Fruit fly (Drosophila melanogaster) whole organism, embryonic: Measurements from ENCODE around the gene DIP2.

ENCODE experiments used
- CG10274 ChIP-seq: fragments of 200-800 bp; sonication (Bioruptor generic); optimal IDR thresholded peaks from 3 replicates; lab custom pipeline; 2017; ENCODE audit warnings: missing biosample characterization, mild to moderate bottlenecking, missing genetic modification characterization
- CG10431 ChIP-seq: fragments of 200-800 bp; sonication (Bioruptor generic); optimal IDR thresholded peaks from 3 replicates; lab custom pipeline; 2018; ENCODE audit warnings: missing biosample characterization, mild to moderate bottlenecking, missing genetic modification characterization
- CG11247 ChIP-seq: fragments of 200-800 bp; sonication (Bioruptor generic); IDR thresholded peaks from 2 replicates; pipeline ENCODE4 v1.3.6; 2022; ENCODE audit warnings: missing biosample characterization, missing genetic modification characterization
- CG11504 ChIP-seq: fragments of 200-800 bp; sonication (Bioruptor generic); optimal IDR thresholded peaks from 3 replicates; lab custom pipeline; 2019; ENCODE audit warnings: missing biosample characterization, mild to moderate bottlenecking, missing genetic modification characterization, moderate library complexity
- CG11695 ChIP-seq: fragments of 200-800 bp; sonication (Bioruptor generic); IDR thresholded peaks from 3 replicates; pipeline ENCODE4 v1.3.6; 2022; ENCODE audit warnings: missing biosample characterization, missing genetic modification characterization
- CG13287 ChIP-seq: fragments of 200-800 bp; sonication (Bioruptor generic); IDR thresholded peaks from 2 replicates; pipeline ENCODE4 v1.3.6; 2022; ENCODE audit warnings: missing biosample characterization, missing genetic modification characterization; ENCODE audit not compliant: partially characterized antibody
- CG13894 ChIP-seq: fragments of 200-800 bp; sonication (Bioruptor generic); optimal IDR thresholded peaks from 3 replicates; lab custom pipeline; 2018; ENCODE audit warnings: missing biosample characterization, mild to moderate bottlenecking, missing genetic modification characterization, moderate library complexity
- CG14860 ChIP-seq: fragments of 200-800 bp; sonication (Bioruptor generic); IDR thresholded peaks from 3 replicates; pipeline ENCODE4 v1.3.6; 2022; ENCODE audit warnings: missing biosample characterization, missing genetic modification characterization; ENCODE audit not compliant: partially characterized antibody
- CG14965 ChIP-seq: fragments of 200-800 bp; sonication (Bioruptor generic); optimal IDR thresholded peaks from 2 replicates; lab custom pipeline; 2016; ENCODE audit warnings: missing biosample characterization, missing genetic modification characterization, borderline replicate concordance
- CG15479 ChIP-seq: fragments of 200-800 bp; sonication (Bioruptor generic); optimal IDR thresholded peaks from 3 replicates; lab custom pipeline; 2019; ENCODE audit warnings: missing biosample characterization, mild to moderate bottlenecking, missing genetic modification characterization, moderate library complexity
- CG15601 ChIP-seq: fragments of 200-800 bp; sonication (Bioruptor generic); optimal IDR thresholded peaks from 3 replicates; lab custom pipeline; 2019; ENCODE audit warnings: missing biosample characterization, mild to moderate bottlenecking, missing genetic modification characterization, moderate library complexity
- CG16863 ChIP-seq: fragments of 200-800 bp; sonication (Bioruptor generic); optimal IDR thresholded peaks from 3 replicates; lab custom pipeline; 2016; ENCODE audit warnings: missing biosample characterization, missing genetic modification characterization
- CG17612 ChIP-seq: fragments of 200-800 bp; sonication (Bioruptor generic); IDR thresholded peaks from 2 replicates; pipeline ENCODE4 v1.3.6; 2022; ENCODE audit warnings: missing biosample characterization, missing genetic modification characterization
- CG31224 ChIP-seq: fragments of 200-800 bp; sonication (Bioruptor generic); IDR thresholded peaks from 2 replicates; pipeline ENCODE4 v1.3.6; 2022; ENCODE audit warnings: missing biosample characterization, missing genetic modification characterization
- CG31365 ChIP-seq: fragments of 200-800 bp; sonication (Bioruptor generic); optimal IDR thresholded peaks from 2 replicates; lab custom pipeline; 2018; ENCODE audit warnings: missing biosample characterization, mild to moderate bottlenecking, missing genetic modification characterization
- CG31388 ChIP-seq: fragments of 200-800 bp; sonication (Bioruptor generic); optimal IDR thresholded peaks from 2 replicates; lab custom pipeline; 2016; ENCODE audit warnings: missing biosample characterization, missing genetic modification characterization
- CG3281 ChIP-seq: fragments of 200-800 bp; sonication (Bioruptor generic); optimal IDR thresholded peaks from 3 replicates; lab custom pipeline; 2017; ENCODE audit warnings: missing biosample characterization, mild to moderate bottlenecking, missing genetic modification characterization
- CG33213 ChIP-seq: fragments of 200-800 bp; sonication (Bioruptor generic); optimal IDR thresholded peaks from 3 replicates; lab custom pipeline; 2016; ENCODE audit warnings: missing biosample characterization, missing genetic modification characterization
- CG34376 ChIP-seq: fragments of 200-800 bp; sonication (Bioruptor generic); optimal IDR thresholded peaks from 2 replicates; lab custom pipeline; 2018; ENCODE audit warnings: missing biosample characterization, mild to moderate bottlenecking, missing genetic modification characterization
- CG4328 ChIP-seq: fragments of 200-800 bp; sonication (Bioruptor generic); optimal IDR thresholded peaks from 3 replicates; lab custom pipeline; 2017; ENCODE audit warnings: missing biosample characterization, missing genetic modification reagents, missing genetic modification characterization
- CG6254 ChIP-seq: fragments of 200-800 bp; sonication (Bioruptor generic); optimal IDR thresholded peaks from 3 replicates; lab custom pipeline; 2017; ENCODE audit warnings: mild to moderate bottlenecking, missing biosample characterization, missing genetic modification reagents, missing genetic modification characterization
- CG6683 ChIP-seq: fragments of 200-800 bp; sonication (Bioruptor generic); optimal IDR thresholded peaks from 2 replicates; lab custom pipeline; 2017; ENCODE audit warnings: missing biosample characterization, mild to moderate bottlenecking, missing genetic modification characterization, missing genetic modification reagents
- CG9797 ChIP-seq: fragments of 200-800 bp; sonication (Bioruptor generic); optimal IDR thresholded peaks from 3 replicates; lab custom pipeline; 2018; ENCODE audit warnings: missing biosample characterization, mild to moderate bottlenecking, missing genetic modification characterization
- CTCF ChIP-seq: fragments of 200-800 bp; sonication (Bioruptor generic); optimal IDR thresholded peaks from 2 replicates; lab custom pipeline; 2017; ENCODE audit warnings: missing biosample characterization, mild to moderate bottlenecking, missing genetic modification characterization, moderate library complexity
- Dip3 ChIP-seq: fragments of 200-800 bp; sonication (Bioruptor generic); optimal IDR thresholded peaks from 3 replicates; lab custom pipeline; 2016; ENCODE audit warnings: missing biosample characterization, missing genetic modification characterization
- Doc2 ChIP-seq: fragments of 200-800 bp; sonication (Bioruptor generic); IDR thresholded peaks from 2 replicates; pipeline ENCODE4 v1.3.6; 2022; ENCODE audit warnings: missing biosample characterization, missing genetic modification characterization
- Ets65A ChIP-seq: fragments of 200-800 bp; sonication (Bioruptor generic); peaks from one replicate; lab custom pipeline; 2016; ENCODE audit warnings: missing biosample characterization, missing genetic modification characterization
- GATAe ChIP-seq: fragments of 200-800 bp; sonication (Bioruptor generic); conservative IDR thresholded peaks from 2 replicates; pipeline ENCODE4 v1.3.6; 2022; ENCODE audit warnings: missing biosample characterization, missing genetic modification characterization
- HHEX ChIP-seq: fragments of 200-800 bp; sonication (Bioruptor generic); optimal IDR thresholded peaks from 3 replicates; lab custom pipeline; 2017; ENCODE audit warnings: missing biosample characterization, mild to moderate bottlenecking, missing genetic modification characterization, missing genetic modification reagents
- Hr51 ChIP-seq, 2 experiments: fragments of 200-800 bp; sonication (Bioruptor generic); optimal IDR thresholded peaks; 2 replicates in 1 of 2; 3 replicates in 1 of 2; lab custom pipeline; 2016 to 2018; ENCODE audit warnings: missing biosample characterization in 2 of 2, missing genetic modification characterization in 2 of 2, mild to moderate bottlenecking in 1 of 2, moderate library complexity in 1 of 2
- Med ChIP-seq: fragments of 200-800 bp; sonication (Bioruptor generic); peaks from one replicate; lab custom pipeline; 2016; ENCODE audit warnings: missing biosample characterization, missing genetic modification characterization, mild to moderate bottlenecking, inconsistent platforms, moderate library complexity
- NC2β ChIP-seq: fragments of 200-800 bp; sonication (Bioruptor generic); optimal IDR thresholded peaks from 2 replicates; lab custom pipeline; 2016; ENCODE audit warnings: missing biosample characterization, missing genetic modification characterization
- NfI ChIP-seq: fragments of 200-800 bp; sonication (Bioruptor generic); optimal IDR thresholded peaks from 3 replicates; lab custom pipeline; 2018; ENCODE audit warnings: missing biosample characterization, mild to moderate bottlenecking, missing genetic modification characterization, moderate library complexity
- Side ChIP-seq: fragments of 200-800 bp; sonication (Bioruptor generic); optimal IDR thresholded peaks from 2 replicates; lab custom pipeline; 2016; ENCODE audit warnings: missing biosample characterization, missing genetic modification characterization
- Spps ChIP-seq: fragments of 200-800 bp; sonication (Bioruptor generic); optimal IDR thresholded peaks from 2 replicates; lab custom pipeline; 2018; ENCODE audit warnings: missing biosample characterization, mild to moderate bottlenecking, missing genetic modification characterization
- dysf ChIP-seq: fragments of 200-800 bp; sonication (Bioruptor generic); IDR thresholded peaks from 3 replicates; pipeline ENCODE4 v1.3.6; 2022; ENCODE audit warnings: missing biosample characterization, missing genetic modification characterization
- h ChIP-seq: fragments of >200 bp; optimal IDR thresholded peaks from 2 replicates; lab custom pipeline; 2017
- inv ChIP-seq: fragments of 200-800 bp; sonication (Bioruptor generic); IDR thresholded peaks from 2 replicates; pipeline ENCODE4 v1.3.6; 2022; ENCODE audit warnings: missing biosample characterization, missing genetic modification characterization; ENCODE audit not compliant: partially characterized antibody
- mirr ChIP-seq: fragments of 200-800 bp; sonication (Bioruptor generic); optimal IDR thresholded peaks from 3 replicates; lab custom pipeline; 2018; ENCODE audit warnings: missing biosample characterization, mild to moderate bottlenecking, missing genetic modification characterization
- nau ChIP-seq: fragments of 200-800 bp; sonication (Bioruptor generic); optimal IDR thresholded peaks from 3 replicates; lab custom pipeline; 2017; ENCODE audit warnings: missing biosample characterization, mild to moderate bottlenecking, missing genetic modification characterization, missing genetic modification reagents
- odd ChIP-seq: fragments of 200-800 bp; sonication (Bioruptor generic); optimal IDR thresholded peaks from 2 replicates; lab custom pipeline; 2017; ENCODE audit warnings: missing biosample characterization, mild to moderate bottlenecking, missing genetic modification characterization
- pnt ChIP-seq: fragments of 200-800 bp; sonication (Bioruptor generic); optimal IDR thresholded peaks from 3 replicates; lab custom pipeline; 2016; ENCODE audit warnings: missing biosample characterization, missing genetic modification characterization
- row ChIP-seq: fragments of 200-800 bp; sonication (Bioruptor generic); IDR thresholded peaks from 3 replicates; pipeline ENCODE4 v1.3.6; 2022; ENCODE audit warnings: missing biosample characterization, missing genetic modification characterization
- sd ChIP-seq: fragments of 200-800 bp; sonication (Bioruptor generic); optimal IDR thresholded peaks from 3 replicates; lab custom pipeline; 2018; ENCODE audit warnings: missing biosample characterization, mild to moderate bottlenecking, missing genetic modification characterization, moderate library complexity
- stwl ChIP-seq: fragments of 200-800 bp; sonication (Bioruptor generic); optimal IDR thresholded peaks from 3 replicates; lab custom pipeline; 2018; ENCODE audit warnings: missing biosample characterization, mild to moderate bottlenecking, missing genetic modification characterization, moderate library complexity
- twi ChIP-seq: fragments of 200-800 bp; optimal IDR thresholded peaks from 2 replicates; lab custom pipeline; 2019; ENCODE audit warnings: missing biosample characterization, mild to moderate bottlenecking, missing genetic modification characterization, moderate library complexity
- wor ChIP-seq: fragments of 200-800 bp; sonication (Bioruptor generic); IDR thresholded peaks from 2 replicates; pipeline ENCODE4 v1.3.6; 2022; ENCODE audit warnings: missing biosample characterization, missing genetic modification characterization
- zen ChIP-seq: fragments of 200-800 bp; sonication (Bioruptor generic); optimal IDR thresholded peaks from 3 replicates; lab custom pipeline; 2018; ENCODE audit warnings: missing biosample characterization, mild to moderate bottlenecking, missing genetic modification characterization, moderate library complexity
- zf30C ChIP-seq: fragments of 200-800 bp; sonication (Bioruptor generic); optimal IDR thresholded peaks from 3 replicates; lab custom pipeline; 2018; ENCODE audit warnings: missing biosample characterization, mild to moderate bottlenecking, missing genetic modification characterization
- zfh1 ChIP-seq: fragments of 200-800 bp; sonication (Bioruptor generic); IDR thresholded peaks from 3 replicates; pipeline ENCODE4 v1.3.6; 2022; ENCODE audit warnings: missing biosample characterization, missing genetic modification characterization

The DIP2 gene

DNA sequence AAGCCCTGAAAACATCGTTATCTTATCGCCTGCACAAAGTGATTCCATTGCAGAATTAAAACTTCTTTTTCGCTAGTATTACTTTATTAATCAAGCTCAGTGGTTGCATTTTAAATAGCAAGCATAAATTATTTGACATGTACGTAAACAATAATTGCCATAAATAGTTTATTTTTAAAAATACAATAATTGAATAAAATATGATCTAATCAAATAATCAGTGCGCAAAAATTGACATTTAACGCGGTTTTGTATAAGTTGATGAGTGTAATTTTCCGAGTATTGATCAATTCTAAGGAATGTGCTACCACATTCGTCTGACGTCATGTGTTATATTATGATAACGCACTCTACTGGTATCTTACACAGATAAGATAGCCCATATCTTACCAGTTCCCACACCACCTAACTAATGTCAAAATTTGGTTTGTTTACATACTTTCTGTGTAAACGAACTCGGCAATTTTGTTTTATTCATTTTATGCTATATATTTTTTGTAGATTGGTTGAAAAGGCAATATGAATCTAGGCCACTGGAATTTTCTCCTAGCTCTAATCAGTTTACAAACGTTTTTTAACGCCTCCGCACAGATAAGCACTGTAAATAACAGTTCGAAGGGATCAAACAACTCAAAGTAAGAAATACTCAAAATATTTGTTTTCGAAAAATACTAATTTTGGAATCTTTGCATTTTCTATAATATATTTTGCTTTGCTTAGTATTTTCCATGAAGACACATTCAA, 10.1 kb downstream of the DIP2 start, which contains the start of gene mthl14 (continued):
- TF ChIP-seq CG34376 (GFP tag; lab: Kevin White, UChicago) = peak; percentile 77
- TF ChIP-seq sd = peak; percentile 97
- TF ChIP-seq odd = peak; percentile 25
- TF ChIP-seq CG3281 (GFP tag; lab: Kevin White, UChicago) = peak; percentile 1
- no peak for TF ChIP-seq zfh1
- TF ChIP-seq NC2β (GFP tag; lab: Kevin White, UChicago) = peak; percentile 11
- no peak for TF ChIP-seq CG14965 (GFP tag; lab: Kevin White, UChicago)
- TF ChIP-seq Hr51 (GFP tag; optimal IDR thresholded peaks at IDR 0.05; lab: Kevin White, UChicago) = no peak
- no peak for TF ChIP-seq twi (tag; lab: Kevin White, UChicago)
- TF ChIP-seq Dip3 (GFP tag; lab: Kevin White, UChicago) = no peak
- no peak for TF ChIP-seq row (GFP tag; lab: Robert Waterston, UW)
- no peak for TF ChIP-seq CG10274
- no peak for TF ChIP-seq CG33213 (GFP tag; lab: Kevin White, UChicago)
- TF ChIP-seq GATAe (GFP tag; lab: Robert Waterston, UW) = peak; percentile 63; the same call in 1 of the 2 replicates
- TF ChIP-seq stwl = peak; percentile 23
- TF ChIP-seq CG10431 = peak; percentile 1
- TF ChIP-seq CG15479 = peak; percentile 37
- TF ChIP-seq Med = peak; percentile 45
- TF ChIP-seq mirr (GFP tag; lab: Kevin White, UChicago) = peak; percentile 84
- TF ChIP-seq inv (GFP tag; lab: Robert Waterston, UW) = no peak
- TF ChIP-seq CG17612 (GFP tag; lab: Robert Waterston, UW) = no peak
- TF ChIP-seq CG15601 = peak; percentile 50
- peak; percentile 16 for TF ChIP-seq CG4328 (GFP tag; lab: Kevin White, UChicago)
- TF ChIP-seq zen (tag; lab: Kevin White, UChicago) = no peak

DNA sequence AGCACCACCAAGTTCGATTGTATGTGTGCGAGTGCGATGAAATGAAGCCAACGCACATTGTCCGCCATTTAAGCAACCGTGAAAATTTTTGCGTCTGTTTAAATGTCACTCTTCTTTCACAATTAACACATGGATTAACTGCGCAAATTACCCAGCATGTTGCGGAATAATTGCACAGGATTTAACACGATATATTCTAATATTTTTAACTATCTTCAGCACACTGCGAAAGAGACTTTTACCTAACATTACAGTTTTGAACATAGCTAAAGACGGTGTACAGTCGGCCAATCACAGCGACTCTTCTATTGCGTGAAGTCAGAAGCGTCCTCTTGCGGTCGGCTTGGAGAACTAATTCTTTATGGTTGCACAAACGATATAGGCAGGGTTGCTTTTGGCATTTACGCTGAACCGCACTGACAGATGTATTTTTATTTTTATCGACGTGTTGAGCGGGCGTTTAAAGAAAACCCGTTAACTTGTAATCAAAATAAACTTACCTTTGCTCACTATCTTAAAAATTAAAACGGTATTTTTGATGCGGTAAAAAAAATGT, 11.0 kb downstream of the DIP2 start:
- TF ChIP-seq CG31365 = no peak
- no peak for TF ChIP-seq HHEX (GFP tag; lab: Kevin White, UChicago)
- TF ChIP-seq CG11247 (GFP tag; lab: Robert Waterston, UW) = no peak; the same call in none of the 2 replicates
- TF ChIP-seq CG14860 (GFP tag; lab: Robert Waterston, UW) = peak; percentile 67
- peak; percentile 54 for TF ChIP-seq Side (GFP tag; lab: Kevin White, UChicago)
- TF ChIP-seq CG11695 (GFP tag; lab: Robert Waterston, UW) = peak; percentile 6; the same call in 1 of the 3 replicates
- no peak for TF ChIP-seq CG31388 (GFP tag; lab: Kevin White, UChicago)
- TF ChIP-seq h (lab: Kevin White, UChicago) = no peak
- no peak for TF ChIP-seq wor (GFP tag; lab: Robert Waterston, UW)
- TF ChIP-seq CG9797 = peak; percentile 49
- no peak for TF ChIP-seq CG6683 (GFP tag; lab: Kevin White, UChicago)
- no peak for TF ChIP-seq GATAe (GFP tag; lab: Robert Waterston, UW)
- TF ChIP-seq Spps (tag; lab: Kevin White, UChicago) = no peak
- peak; percentile 53; the same call in 2 of the 3 replicates for TF ChIP-seq dysf
- no peak for TF ChIP-seq NfI (GFP tag; lab: Kevin White, UChicago)
- no peak for TF ChIP-seq Doc2 (GFP tag; lab: Robert Waterston, UW)
- TF ChIP-seq CG31224 (GFP tag; lab: Robert Waterston, UW) = no peak
- TF ChIP-seq CG6254 (GFP tag; lab: Kevin White, UChicago) = no peak
- no peak for TF ChIP-seq CG13894 (tag; lab: Kevin White, UChicago)
- no peak for TF ChIP-seq zf30C
- TF ChIP-seq CG11504 (tag; lab: Kevin White, UChicago) = no peak
- TF ChIP-seq CTCF = peak; percentile 96
- peak; percentile 96 for TF ChIP-seq Ets65A (GFP tag; lab: Kevin White, UChicago)
- TF ChIP-seq pnt (GFP tag; lab: Kevin White, UChicago) = no peak
- no peak for TF ChIP-seq nau (GFP tag; lab: Kevin White, UChicago)
- TF ChIP-seq CG16863 (GFP tag; lab: Kevin White, UChicago) = peak; percentile 26
- peak; percentile 66; the same call in 1 of the 2 replicates for TF ChIP-seq CG13287 (GFP tag; lab: Robert Waterston, UW)
